Worm (Caenorhabditis elegans) whole organism, early embryonic: ENCODE results near the gene F54B11.10.

ENCODE experiments used
- B0310.2 ChIP-seq: sonication (generic microtip); optimal IDR thresholded peaks from 2 replicates; lab custom pipeline; 2016; ENCODE audit warnings: mild to moderate bottlenecking, missing genetic modification characterization, missing compliant biosample characterization
- F13C5.2 ChIP-seq: sonication (generic microtip); optimal IDR thresholded peaks from 2 replicates; lab custom pipeline; 2017; ENCODE audit warnings: mild to moderate bottlenecking, missing genetic modification characterization, inconsistent platforms, missing compliant biosample characterization
- aly-1 ChIP-seq: sonication (generic microtip); optimal IDR thresholded peaks from 2 replicates; lab custom pipeline; 2016; ENCODE audit warnings: missing genetic modification characterization, missing compliant biosample characterization
- ama-1 ChIP-seq: fragments of 150-350 bp; optimal IDR thresholded peaks from 2 replicates; lab custom pipeline; 2014
- ceh-13 ChIP-seq: fragments of 200-800 bp; sonication (Bioruptor generic); optimal IDR thresholded peaks from 2 replicates; lab custom pipeline; 2018; ENCODE audit warnings: mild to moderate bottlenecking, missing genetic modification characterization, missing compliant biosample characterization
- ceh-36 ChIP-seq: sonication (generic microtip); optimal IDR thresholded peaks from 2 replicates; lab custom pipeline; 2016; ENCODE audit warnings: missing genetic modification characterization, inconsistent platforms, missing compliant biosample characterization
- ets-7 ChIP-seq: sonication (generic microtip); optimal IDR thresholded peaks from 2 replicates; lab custom pipeline; 2016; ENCODE audit warnings: missing genotype, missing genetic modification characterization, missing compliant biosample characterization
- flt-1 ChIP-seq: fragments of 200-800 bp; sonication (Bioruptor generic); IDR thresholded peaks from 2 replicates; pipeline ENCODE4 v1.3.6; 2022; ENCODE audit warnings: missing genetic modification characterization, missing compliant biosample characterization
- hmbx-1 ChIP-seq: sonication (generic microtip); optimal IDR thresholded peaks from 2 replicates; lab custom pipeline; 2016; ENCODE audit warnings: mild to moderate bottlenecking, missing genetic modification characterization, missing compliant biosample characterization
- hmg-4 ChIP-seq: fragments of 200-800 bp; sonication (Bioruptor generic); optimal IDR thresholded peaks from 2 replicates; lab custom pipeline; 2018; ENCODE audit warnings: mild to moderate bottlenecking, missing genetic modification characterization, missing compliant biosample characterization
- hnd-1 ChIP-seq: sonication (generic microtip); optimal IDR thresholded peaks from 2 replicates; lab custom pipeline; 2016; ENCODE audit warnings: missing genetic modification characterization, missing compliant biosample characterization
- pes-1 ChIP-seq: fragments of 200-800 bp; sonication (Bioruptor generic); IDR thresholded peaks from 2 replicates; pipeline ENCODE4 v1.3.6; 2022; ENCODE audit warnings: missing genetic modification reagents, missing genetic modification characterization, missing compliant biosample characterization
- scrt-1 ChIP-seq: fragments of 200-800 bp; sonication (Bioruptor generic); IDR thresholded peaks from 2 replicates; pipeline ENCODE4 v1.3.6; 2022; ENCODE audit warnings: missing genetic modification characterization, missing compliant biosample characterization
- sea-1 ChIP-seq: fragments of 200-800 bp; sonication (Bioruptor generic); conservative IDR thresholded peaks from 2 replicates; pipeline ENCODE4 v1.3.6; 2022; ENCODE audit warnings: missing genetic modification characterization, missing compliant biosample characterization
- tbx-11 ChIP-seq: fragments of 200-800 bp; sonication (Bioruptor generic); IDR thresholded peaks from 2 replicates; pipeline ENCODE4 v1.3.6; 2022; ENCODE audit warnings: missing genetic modification characterization, missing compliant biosample characterization
- tbx-37 ChIP-seq: fragments of 200-800 bp; sonication (Bioruptor generic); conservative IDR thresholded peaks from 2 replicates; pipeline ENCODE4 v1.3.6; 2022; ENCODE audit warnings: missing genetic modification reagents, missing genetic modification characterization, missing compliant biosample characterization
- tra-4 ChIP-seq: sonication (generic microtip); optimal IDR thresholded peaks from 2 replicates; lab custom pipeline; 2017; ENCODE audit warnings: missing genetic modification characterization, missing compliant biosample characterization

Gene F54B11.10

ce11 chrX:13543350-13543749, 38.6 kb upstream of the F54B11.10 start:
- no peak for TF ChIP-seq B0310.2 (tag; lab: Kevin White, UChicago)
- no peak for TF ChIP-seq ceh-36 (tag; lab: Kevin White, UChicago)
- no peak for TF ChIP-seq flt-1 (GFP tag; lab: Robert Waterston, UW)
- TF ChIP-seq hmg-4, result no peak
- TF ChIP-seq tbx-37 (GFP tag; lab: Robert Waterston, UW), result no peak
- TF ChIP-seq scrt-1, result no peak
- TF ChIP-seq aly-1 (tag; lab: Kevin White, UChicago), result no peak
- no peak for TF ChIP-seq sea-1 (GFP tag; lab: Robert Waterston, UW)
- no peak for TF ChIP-seq hnd-1 (tag; lab: Kevin White, UChicago)

ce11 chrX:13544544-13545021, 37.3 kb upstream of the F54B11.10 start:
- TF ChIP-seq hmbx-1 (no peak), ama-1 (no peak), ets-7 (tag; lab: Kevin White, UChicago) (no peak), hnd-1 (tag; lab: Kevin White, UChicago) (no peak), pes-1 (GFP tag; lab: Robert Waterston, UW) (no peak), F13C5.2 (no peak), tra-4 (no peak), ceh-36 (tag; lab: Kevin White, UChicago) (no peak), tbx-37 (GFP tag; lab: Robert Waterston, UW) (no peak), scrt-1 (no peak), sea-1 (GFP tag; lab: Robert Waterston, UW) (no peak), flt-1 (GFP tag; lab: Robert Waterston, UW) (no peak), B0310.2 (tag; lab: Kevin White, UChicago) (no peak), ceh-13 (GFP tag; lab: Kevin White, UChicago) (no peak)

DNA sequence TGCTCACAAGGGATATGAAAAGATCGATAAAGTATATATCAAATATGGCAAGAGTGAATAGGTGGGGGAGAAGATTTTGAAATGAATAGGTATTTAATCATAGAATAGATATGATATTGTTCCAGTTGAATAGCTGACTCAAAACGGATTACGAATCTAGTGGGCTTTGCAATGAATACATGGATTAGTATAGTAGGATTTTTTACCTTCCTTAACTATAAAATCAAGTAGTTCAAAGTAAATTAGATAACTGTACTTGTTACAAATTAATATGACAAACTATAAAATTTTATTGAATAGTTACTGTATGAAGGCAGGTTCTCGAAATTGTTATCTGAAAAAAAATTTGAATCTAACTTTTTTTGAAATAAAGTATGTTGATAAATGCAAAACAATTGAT, 31.0 kb upstream of the F54B11.10 start, which contains the start of gene odr-1:
Gene odr-1, minus strand, starts transcription at position 101 of the 400 bp plus-strand sequence.
- no peak for TF ChIP-seq ceh-36 (tag; lab: Kevin White, UChicago)
- no peak for TF ChIP-seq aly-1 (tag; lab: Kevin White, UChicago)
- no peak for TF ChIP-seq F13C5.2
- no peak for TF ChIP-seq flt-1 (GFP tag; lab: Robert Waterston, UW)
- TF ChIP-seq ets-7 (tag; lab: Kevin White, UChicago), result no peak
- TF ChIP-seq hmbx-1, result no peak
- TF ChIP-seq scrt-1, result no peak
- no peak for TF ChIP-seq hnd-1 (tag; lab: Kevin White, UChicago)
- TF ChIP-seq B0310.2 (tag; lab: Kevin White, UChicago), result no peak
- TF ChIP-seq pes-1 (GFP tag; lab: Robert Waterston, UW), result no peak
- no peak for TF ChIP-seq tbx-37 (GFP tag; lab: Robert Waterston, UW)

ce11 chrX:13555098-13555497, 26.8 kb upstream of the F54B11.10 start:
- TF ChIP-seq F13C5.2 (no peak), ama-1 (no peak), aly-1 (tag; lab: Kevin White, UChicago) (no peak), tbx-37 (GFP tag; lab: Robert Waterston, UW) (no peak), ceh-36 (tag; lab: Kevin White, UChicago) (no peak), ceh-13 (GFP tag; lab: Kevin White, UChicago) (no peak), scrt-1 (no peak), sea-1 (GFP tag; lab: Robert Waterston, UW) (no peak), tra-4 (no peak), hnd-1 (tag; lab: Kevin White, UChicago) (no peak), ets-7 (tag; lab: Kevin White, UChicago) (no peak), hmbx-1 (no peak), tbx-11 (GFP tag; lab: Robert Waterston, UW) (no peak), B0310.2 (tag; lab: Kevin White, UChicago) (no peak)

ce11 chrX:13556066-13556465, 25.9 kb upstream of the F54B11.10 start, which contains the start of gene glb-20:
TSS of gene glb-20 (minus strand) at chrX:13556166.
- TF ChIP-seq tra-4 (no peak), ceh-36 (tag; lab: Kevin White, UChicago) (no peak), sea-1 (GFP tag; lab: Robert Waterston, UW) (no peak), tbx-11 (GFP tag; lab: Robert Waterston, UW) (no peak), pes-1 (GFP tag; lab: Robert Waterston, UW) (no peak)

DNA sequence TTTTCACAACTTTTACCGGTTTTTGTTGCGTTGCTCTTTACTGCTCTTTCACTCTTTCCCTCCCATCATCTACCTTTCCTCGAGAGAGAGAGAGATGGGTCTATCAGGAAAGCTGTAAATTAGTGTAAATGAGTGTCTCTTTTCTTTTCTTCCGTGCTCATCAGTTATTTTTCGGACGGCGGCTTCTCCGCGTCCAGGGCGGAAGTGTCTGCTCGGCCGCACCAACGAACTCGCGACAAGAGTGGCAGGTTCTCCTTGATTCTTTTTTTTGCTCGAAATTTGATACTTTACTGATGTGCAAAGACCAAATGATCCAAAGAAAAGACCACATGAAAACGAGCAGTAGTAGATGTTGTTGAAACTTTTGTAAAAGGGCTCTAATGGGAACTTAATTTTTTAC, 23.3 kb upstream of the F54B11.10 start:
- TF ChIP-seq ceh-36 (tag; lab: Kevin White, UChicago), result no peak

DNA sequence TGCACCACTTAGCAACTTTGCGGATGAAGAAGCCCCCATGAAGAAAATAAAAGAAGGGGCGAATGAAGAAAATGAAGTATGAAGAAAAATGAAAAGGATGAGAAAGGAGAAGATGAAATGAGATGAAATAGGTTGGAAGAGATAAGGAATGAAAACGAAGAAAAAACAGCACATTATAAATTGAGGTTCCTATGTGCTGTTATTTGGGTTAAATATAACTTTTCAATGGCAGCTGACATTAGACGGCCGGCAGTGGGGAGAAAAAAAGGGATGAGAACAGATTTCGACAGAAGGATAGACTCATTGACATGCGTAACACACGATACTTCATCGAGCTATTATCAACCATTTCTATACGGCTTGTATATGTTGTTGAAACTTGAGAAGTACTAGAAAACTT, 20.0 kb upstream of the F54B11.10 start:
- no peak for TF ChIP-seq hmbx-1
- TF ChIP-seq ceh-13 (GFP tag; lab: Kevin White, UChicago), result no peak
- no peak for TF ChIP-seq tbx-37 (GFP tag; lab: Robert Waterston, UW)
- TF ChIP-seq scrt-1, result no peak
- no peak for TF ChIP-seq ets-7 (tag; lab: Kevin White, UChicago)
- no peak for TF ChIP-seq aly-1 (tag; lab: Kevin White, UChicago)
- TF ChIP-seq sea-1 (GFP tag; lab: Robert Waterston, UW), result no peak
- TF ChIP-seq ama-1, result no peak
- no peak for TF ChIP-seq B0310.2 (tag; lab: Kevin White, UChicago)
- no peak for TF ChIP-seq tra-4
- TF ChIP-seq hnd-1 (tag; lab: Kevin White, UChicago), result no peak
- no peak for TF ChIP-seq ceh-36 (tag; lab: Kevin White, UChicago)
- TF ChIP-seq F13C5.2, result no peak
- no peak for TF ChIP-seq pes-1 (GFP tag; lab: Robert Waterston, UW)
- no peak for TF ChIP-seq tbx-11 (GFP tag; lab: Robert Waterston, UW)
- TF ChIP-seq hmg-4, result no peak

DNA sequence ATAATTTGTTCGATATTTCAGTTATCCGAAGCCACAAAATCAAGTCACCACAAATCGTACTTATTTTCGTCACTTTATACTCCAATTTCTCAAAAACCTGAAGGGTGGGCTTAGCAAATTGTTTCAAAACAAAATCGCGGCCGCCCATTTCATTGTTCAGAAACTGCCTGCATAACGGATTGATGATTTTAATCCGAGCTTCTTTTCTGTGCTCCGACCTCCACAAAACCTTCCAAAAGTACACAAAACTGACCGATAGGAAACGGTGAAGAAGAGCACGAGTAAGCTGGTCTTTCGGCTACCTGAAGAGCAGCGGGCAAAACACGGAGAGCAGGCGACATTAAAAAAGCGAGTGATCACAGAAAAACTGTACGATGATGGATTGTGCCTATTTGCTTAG, 15.5 kb upstream of the F54B11.10 start, which contains the start of gene R01E6.2:
Gene R01E6.2, minus strand, starts transcription at position 101 of the 400 bp plus-strand sequence.
- TF ChIP-seq tra-4 (no peak), scrt-1 (no peak), B0310.2 (tag; lab: Kevin White, UChicago) (no peak), ets-7 (tag; lab: Kevin White, UChicago) (no peak), ama-1 (no peak), ceh-36 (tag; lab: Kevin White, UChicago) (no peak), flt-1 (GFP tag; lab: Robert Waterston, UW) (no peak), F13C5.2 (no peak), sea-1 (GFP tag; lab: Robert Waterston, UW) (no peak), hnd-1 (tag; lab: Kevin White, UChicago) (no peak), ceh-13 (GFP tag; lab: Kevin White, UChicago) (no peak), hmg-4 (no peak), pes-1 (GFP tag; lab: Robert Waterston, UW) (no peak), tbx-37 (GFP tag; lab: Robert Waterston, UW) (no peak), tbx-11 (GFP tag; lab: Robert Waterston, UW) (no peak), hmbx-1 (no peak), aly-1 (tag; lab: Kevin White, UChicago) (no peak)
